Fruit fly (Drosophila melanogaster): ENCODE data around the gene mRpS14.

Gene mRpS14

dm6 chrX:19453138-19453537 lies 26.9 kb downstream of the mRpS14 start:
- TF ChIP-seq foxo (GFP tag; optimal IDR thresholded peaks at IDR 0.05) (peak in 1 of 2 experiments; percentile 12), HLH106 (tag; optimal IDR thresholded peaks at IDR 0.05) (peak; percentile 1), lola (GFP tag; optimal IDR thresholded peaks at IDR 0.05) (no peak)

dm6 chrX:19448297-19448696 lies 31.7 kb downstream of the mRpS14 start:
- TF ChIP-seq fru (GFP tag; optimal IDR thresholded peaks at IDR 0.05), result no peak

- TF ChIP-seq dmrt93B (GFP tag; optimal IDR thresholded peaks at IDR 0.05), result no peak
- TF ChIP-seq usp (GFP tag; optimal IDR thresholded peaks at IDR 0.05), result no peak
- no peak for TF ChIP-seq GATAd (GFP tag; optimal IDR thresholded peaks at IDR 0.05)
- no peak for TF ChIP-seq pan (optimal IDR thresholded peaks at IDR 0.05)
Observed at dm6 chrX:19433766-19434165, 46.3 kb downstream of the mRpS14 start.

All from whole organism, wandering third instar larva.